Fruit fly (Drosophila melanogaster) whole organism, prepupa: ENCODE data around the gene CG4218.

ENCODE experiments used
- Blimp-1 ChIP-seq: fragments of 200-800 bp; sonication (Bioruptor generic); optimal IDR thresholded peaks from 3 replicates; lab custom pipeline; 2017; ENCODE audit warnings: missing biosample characterization, missing genetic modification characterization, mild to moderate bottlenecking, moderate library complexity, missing genetic modification reagents
- CG10631 ChIP-seq: fragments of 200-800 bp; sonication (Bioruptor generic); optimal IDR thresholded peaks from 2 replicates; lab custom pipeline; 2016; ENCODE audit warnings: missing biosample characterization, missing genetic modification characterization
- CG10669 ChIP-seq: fragments of 200-800 bp; sonication (Bioruptor generic); optimal IDR thresholded peaks from 3 replicates; lab custom pipeline; 2018; ENCODE audit warnings: missing biosample characterization, mild to moderate bottlenecking, missing genetic modification characterization, moderate library complexity
- CG11294 ChIP-seq: fragments of 200-800 bp; sonication (Bioruptor generic); IDR thresholded peaks from 2 replicates; pipeline ENCODE4 v1.3.6; 2022; ENCODE audit warnings: missing biosample characterization, missing genetic modification characterization
- CG11762 ChIP-seq: fragments of 200-800 bp; sonication (Bioruptor generic); optimal IDR thresholded peaks from 3 replicates; lab custom pipeline; 2016; ENCODE audit warnings: missing biosample characterization, missing genetic modification characterization; ENCODE audit not compliant: insufficient read depth
- CG11902 ChIP-seq: fragments of 200-800 bp; sonication (Bioruptor generic); optimal IDR thresholded peaks from 3 replicates; lab custom pipeline; 2016; ENCODE audit warnings: missing biosample characterization, missing genetic modification characterization
- CG15336 ChIP-seq: fragments of 200-800 bp; sonication (Bioruptor generic); IDR thresholded peaks from 2 replicates; pipeline ENCODE4 v1.3.6; 2022; ENCODE audit warnings: missing biosample characterization, missing genetic modification characterization
- CG1621 ChIP-seq: fragments of 200-800 bp; sonication (Bioruptor generic); optimal IDR thresholded peaks from 3 replicates; lab custom pipeline; 2018; ENCODE audit warnings: missing biosample characterization, mild to moderate bottlenecking, missing genetic modification characterization
- CG16779 ChIP-seq: fragments of 200-800 bp; sonication (Bioruptor generic); optimal IDR thresholded peaks from 3 replicates; lab custom pipeline; 2017; ENCODE audit warnings: missing biosample characterization, mild to moderate bottlenecking, missing genetic modification characterization
- CG32006 ChIP-seq: fragments of 200-800 bp; sonication (Bioruptor generic); optimal IDR thresholded peaks from 3 replicates; lab custom pipeline; 2017; ENCODE audit warnings: missing biosample characterization, mild to moderate bottlenecking, missing genetic modification characterization
- CG34406 ChIP-seq: fragments of 200-800 bp; sonication (Bioruptor generic); optimal IDR thresholded peaks from 3 replicates; lab custom pipeline; 2016; ENCODE audit warnings: missing biosample characterization, missing genetic modification characterization
- CG3919 ChIP-seq: fragments of 200-800 bp; sonication (Bioruptor generic); optimal IDR thresholded peaks from 3 replicates; lab custom pipeline; 2016; ENCODE audit warnings: missing biosample characterization, missing genetic modification characterization
- CG6276 ChIP-seq: fragments of 200-800 bp; sonication (Bioruptor generic); optimal IDR thresholded peaks from 2 replicates; lab custom pipeline; 2017; ENCODE audit warnings: missing biosample characterization, mild to moderate bottlenecking, missing genetic modification characterization
- CG6792 ChIP-seq: fragments of 200-800 bp; sonication (Bioruptor generic); optimal IDR thresholded peaks from 3 replicates; lab custom pipeline; 2016; ENCODE audit warnings: missing biosample characterization, missing genetic modification characterization
- CG6854 ChIP-seq: fragments of 200-800 bp; sonication (Bioruptor generic); optimal IDR thresholded peaks from 2 replicates; lab custom pipeline; 2017; ENCODE audit warnings: missing biosample characterization, mild to moderate bottlenecking, missing genetic modification characterization
- CG8119 ChIP-seq: fragments of 200-800 bp; sonication (Bioruptor generic); IDR thresholded peaks from 3 replicates; pipeline ENCODE4 v1.3.6; 2022; ENCODE audit warnings: missing biosample characterization, missing genetic modification characterization
- CG8319 ChIP-seq: fragments of 200-800 bp; sonication (Bioruptor generic); optimal IDR thresholded peaks from 3 replicates; lab custom pipeline; 2016; ENCODE audit warnings: missing biosample characterization, missing genetic modification characterization
- CG8632 ChIP-seq: fragments of 200-800 bp; sonication (Bioruptor generic); optimal IDR thresholded peaks from 3 replicates; lab custom pipeline; 2016; ENCODE audit warnings: missing biosample characterization, missing genetic modification characterization
- CG9139 ChIP-seq: fragments of 200-800 bp; sonication (Bioruptor generic); optimal IDR thresholded peaks from 3 replicates; lab custom pipeline; 2017; ENCODE audit warnings: missing biosample characterization, mild to moderate bottlenecking, missing genetic modification characterization
- Eip75B ChIP-seq: fragments of 200-800 bp; sonication (Bioruptor generic); optimal IDR thresholded peaks from 3 replicates; lab custom pipeline; 2016; ENCODE audit warnings: missing biosample characterization, missing genetic modification characterization
- Eip78C ChIP-seq: fragments of 200-800 bp; sonication (Bioruptor generic); peaks from one replicate; lab custom pipeline; 2016; ENCODE audit warnings: missing biosample characterization, missing genetic modification characterization
- Eip93F ChIP-seq: fragments of 200-800 bp; sonication (Bioruptor generic); optimal IDR thresholded peaks from 2 replicates; lab custom pipeline; 2016; ENCODE audit warnings: missing biosample characterization, mild to moderate bottlenecking, missing genetic modification characterization
- Ets21C ChIP-seq: fragments of 200-800 bp; sonication (Bioruptor generic); optimal IDR thresholded peaks from 3 replicates; lab custom pipeline; 2016; ENCODE audit warnings: missing biosample characterization, missing genetic modification characterization
- Ets96B ChIP-seq: fragments of 200-800 bp; optimal IDR thresholded peaks from 2 replicates; lab custom pipeline; 2019; ENCODE audit warnings: missing biosample characterization, mild to moderate bottlenecking, missing genetic modification characterization, moderate library complexity
- Gug ChIP-seq: fragments of 200-800 bp; sonication (Bioruptor generic); IDR thresholded peaks from 2 replicates; pipeline ENCODE4 v1.3.6; 2022; ENCODE audit warnings: missing biosample characterization, missing genetic modification characterization
- OdsH ChIP-seq: fragments of 200-800 bp; sonication (Bioruptor generic); optimal IDR thresholded peaks from 3 replicates; lab custom pipeline; 2016; ENCODE audit warnings: missing biosample characterization, missing genetic modification characterization
- Smox ChIP-seq: fragments of 200-800 bp; sonication (Bioruptor generic); optimal IDR thresholded peaks from 3 replicates; lab custom pipeline; 2016; ENCODE audit warnings: missing biosample characterization, missing genetic modification characterization
- Sox102F ChIP-seq: fragments of 200-800 bp; sonication (Bioruptor generic); optimal IDR thresholded peaks from 2 replicates; lab custom pipeline; 2016; ENCODE audit warnings: missing biosample characterization, mild to moderate bottlenecking, missing genetic modification characterization
- Sox14 ChIP-seq: fragments of 200-800 bp; sonication (Bioruptor generic); optimal IDR thresholded peaks from 3 replicates; lab custom pipeline; 2016; ENCODE audit warnings: missing biosample characterization, missing genetic modification characterization
- Sox15 ChIP-seq: fragments of 200-800 bp; sonication (Bioruptor generic); optimal IDR thresholded peaks from 3 replicates; lab custom pipeline; 2016; ENCODE audit warnings: missing biosample characterization, missing genetic modification characterization
- achi ChIP-seq: fragments of 200-800 bp; sonication (Bioruptor generic); optimal IDR thresholded peaks from 3 replicates; lab custom pipeline; 2016; ENCODE audit warnings: missing biosample characterization, missing genetic modification characterization
- acj6 ChIP-seq: fragments of 200-800 bp; sonication (Bioruptor generic); optimal IDR thresholded peaks from 3 replicates; lab custom pipeline; 2016; ENCODE audit warnings: missing biosample characterization, missing genetic modification characterization
- cyc ChIP-seq: fragments of 200-800 bp; sonication (Bioruptor generic); optimal IDR thresholded peaks from 3 replicates; lab custom pipeline; 2016; ENCODE audit warnings: missing biosample characterization, missing genetic modification characterization
- dac ChIP-seq: fragments of 200-800 bp; sonication (Bioruptor generic); optimal IDR thresholded peaks from 2 replicates; lab custom pipeline; 2017; ENCODE audit warnings: missing biosample characterization, mild to moderate bottlenecking, missing genetic modification characterization
- dsx ChIP-seq: fragments of 200-800 bp; optimal IDR thresholded peaks from 3 replicates; lab custom pipeline; 2019; ENCODE audit warnings: missing biosample characterization, mild to moderate bottlenecking, missing genetic modification characterization, moderate library complexity; ENCODE audit not compliant: poor library complexity, severe bottlenecking
- eg ChIP-seq: fragments of 200-800 bp; sonication (Bioruptor generic); IDR thresholded peaks from 3 replicates; pipeline ENCODE4 v1.3.6; 2022; ENCODE audit warnings: missing biosample characterization, missing genetic modification characterization
- fd59A ChIP-seq: fragments of 200-800 bp; sonication (Bioruptor generic); optimal IDR thresholded peaks from 2 replicates; lab custom pipeline; 2017; ENCODE audit warnings: missing biosample characterization, mild to moderate bottlenecking, missing genetic modification characterization, missing genetic modification reagents
- fd85E ChIP-seq: fragments of 200-800 bp; sonication (Bioruptor generic); optimal IDR thresholded peaks from 3 replicates; lab custom pipeline; 2016; ENCODE audit warnings: missing biosample characterization, missing genetic modification characterization
- fkh ChIP-seq: fragments of 200-800 bp; sonication (Bioruptor generic); optimal IDR thresholded peaks from 3 replicates; lab custom pipeline; 2017; ENCODE audit warnings: missing biosample characterization, mild to moderate bottlenecking, missing genetic modification characterization, moderate library complexity
- lz ChIP-seq: fragments of 200-800 bp; sonication (Bioruptor generic); optimal IDR thresholded peaks from 3 replicates; lab custom pipeline; 2016; ENCODE audit warnings: missing biosample characterization, missing genetic modification characterization
- net ChIP-seq: fragments of 200-800 bp; sonication (Bioruptor generic); optimal IDR thresholded peaks from 3 replicates; lab custom pipeline; 2016; ENCODE audit warnings: missing biosample characterization, missing genetic modification characterization
- pdm3 ChIP-seq: fragments of 200-800 bp; sonication (Bioruptor generic); optimal IDR thresholded peaks from 3 replicates; lab custom pipeline; 2016; ENCODE audit warnings: missing biosample characterization, missing genetic modification characterization
- salr ChIP-seq, 2 experiments: fragments of 200-800 bp; sonication (Bioruptor generic); optimal IDR thresholded peaks; 3 replicates each; lab custom pipeline; 2016 to 2018; ENCODE audit warnings: missing biosample characterization in 2 of 2, missing genetic modification characterization in 2 of 2, mild to moderate bottlenecking in 1 of 2
- ss ChIP-seq, 2 experiments: fragments of 200-800 bp; sonication (Bioruptor generic); optimal IDR thresholded peaks; 2 replicates in 1 of 2; 3 replicates in 1 of 2; lab custom pipeline; 2017 to 2018; ENCODE audit warnings: mild to moderate bottlenecking in 2 of 2, missing biosample characterization in 2 of 2, missing genetic modification characterization in 2 of 2, moderate library complexity in 1 of 2
- svp ChIP-seq: fragments of 200-800 bp; sonication (Bioruptor generic); peaks from one replicate; lab custom pipeline; 2016; ENCODE audit warnings: missing biosample characterization, missing genetic modification characterization
- topi ChIP-seq: fragments of 200-800 bp; sonication (Bioruptor generic); optimal IDR thresholded peaks from 3 replicates; lab custom pipeline; 2016; ENCODE audit warnings: missing biosample characterization, missing genetic modification characterization
- vri ChIP-seq: fragments of 200-800 bp; sonication (Bioruptor generic); optimal IDR thresholded peaks from 3 replicates; lab custom pipeline; 2016; ENCODE audit warnings: missing biosample characterization, mild to moderate bottlenecking, missing genetic modification characterization

Gene CG4218

DNA sequence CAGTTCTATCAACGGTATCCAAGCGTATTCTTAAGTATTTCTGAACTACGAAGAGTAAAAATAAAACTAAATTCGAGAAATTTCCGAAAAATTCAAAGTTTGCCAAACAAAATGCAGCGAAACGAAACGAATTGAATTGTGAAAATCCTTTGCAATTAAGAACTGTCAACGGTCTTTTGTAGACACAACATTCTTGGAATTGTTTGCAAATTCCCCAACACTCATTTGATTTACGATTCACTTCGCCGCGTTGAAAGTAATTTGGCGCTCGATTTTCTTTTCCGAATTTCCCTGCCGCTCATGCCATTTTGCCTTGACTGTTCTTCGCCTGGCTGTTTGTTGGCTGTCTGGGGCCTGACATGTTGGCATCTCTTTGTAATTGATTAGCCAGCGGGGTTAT lies 7.3 kb upstream of the CG4218 start:
- TF ChIP-seq salr (GFP tag; optimal IDR thresholded peaks at IDR 0.05; lab: Kevin White, UChicago) = peak in 1 of 2 experiments; percentile 67
- no peak for TF ChIP-seq Ets96B (tag; lab: Kevin White, UChicago)

DNA sequence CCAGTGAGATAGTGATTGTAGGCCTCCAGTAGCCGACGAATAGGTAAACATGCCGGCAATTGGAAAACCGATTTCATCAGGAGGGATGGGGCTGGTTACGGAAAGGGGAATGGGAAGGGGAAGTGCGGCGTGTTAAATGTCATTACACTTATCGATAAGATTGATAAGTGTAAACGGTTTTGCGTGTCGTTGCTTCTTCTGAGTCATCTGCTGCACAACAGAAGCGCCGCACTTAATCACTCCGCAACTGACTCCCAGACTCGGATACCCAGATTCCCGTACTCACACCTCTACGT lies 5.6 kb upstream of the CG4218 start:
- TF ChIP-seq CG6792 (GFP tag; lab: Kevin White, UChicago) (no peak), Eip78C (peak; percentile 10), CG34406 (GFP tag; lab: Kevin White, UChicago) (no peak), fkh (GFP tag; lab: Kevin White, UChicago) (peak; percentile 54), topi (no peak)

DNA sequence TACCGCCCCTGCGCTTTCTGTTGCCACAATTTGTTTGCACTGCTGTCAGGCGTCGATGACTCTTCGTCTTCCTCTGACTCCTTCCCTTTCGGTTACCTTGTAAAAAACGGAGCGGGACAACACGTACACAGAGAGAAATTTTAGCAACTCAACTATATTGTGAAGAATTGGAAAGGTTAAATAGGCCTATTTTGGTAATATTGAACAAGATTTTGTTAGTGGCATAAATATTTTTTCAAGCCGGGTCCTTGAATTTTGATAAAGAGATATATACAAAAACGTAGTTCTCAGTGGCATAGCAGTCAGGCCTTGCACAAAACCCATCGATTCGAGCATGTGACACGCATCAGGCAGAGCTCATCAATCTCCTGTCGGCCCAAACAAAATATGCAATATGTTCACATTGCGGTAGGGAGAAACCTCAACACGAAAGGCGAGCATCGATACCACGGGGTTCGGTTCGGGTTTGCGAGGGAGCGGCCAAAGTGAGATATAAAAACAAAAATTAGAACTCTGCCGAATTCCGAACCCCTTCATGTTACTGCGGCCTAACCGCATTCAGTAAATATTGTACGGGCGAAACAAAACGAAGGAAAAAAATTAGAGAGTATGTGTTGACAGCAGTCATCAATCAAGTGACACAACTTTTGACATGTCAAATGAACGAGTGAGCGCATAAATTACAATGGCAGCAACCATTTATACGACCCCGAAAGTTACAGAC lies 5.1 kb upstream of the CG4218 start:
- TF ChIP-seq eg = no peak
- peak; percentile 65 for TF ChIP-seq acj6 (GFP tag; lab: Kevin White, UChicago)
- TF ChIP-seq Gug = peak; percentile 48; the same call in 1 of the 2 replicates
- peak; percentile 85 for TF ChIP-seq Eip75B (GFP tag; lab: Kevin White, UChicago)
- peak; percentile 86 for TF ChIP-seq dsx (GFP tag; lab: Kevin White, UChicago)
- peak; percentile 76 for TF ChIP-seq CG9139 (GFP tag; lab: Kevin White, UChicago)
- peak; percentile 76 for TF ChIP-seq CG10631 (GFP tag; lab: Kevin White, UChicago)
- no peak for TF ChIP-seq CG8119 (GFP tag; lab: Robert Waterston, UW)
- TF ChIP-seq fd59A (GFP tag; lab: Kevin White, UChicago) = peak; percentile 67
- TF ChIP-seq dac = no peak
- TF ChIP-seq CG6276 (GFP tag; lab: Kevin White, UChicago) = peak; percentile 43
- TF ChIP-seq achi = peak; percentile 75
- peak; percentile 76 for TF ChIP-seq CG6854 (GFP tag; lab: Kevin White, UChicago)
- TF ChIP-seq Smox = peak; percentile 84
- TF ChIP-seq CG11294 (GFP tag; lab: Robert Waterston, UW) = no peak
- TF ChIP-seq CG32006 (GFP tag; lab: Kevin White, UChicago) = peak; percentile 37
- peak; percentile 12 for TF ChIP-seq fkh (GFP tag; lab: Kevin White, UChicago)
- peak; percentile 87 for TF ChIP-seq CG10669 (GFP tag; lab: Kevin White, UChicago)
- TF ChIP-seq ss (GFP tag; optimal IDR thresholded peaks at IDR 0.05; lab: Kevin White, UChicago) = peak; percentile 86 to 89
- peak; percentile 35 for TF ChIP-seq CG15336 (GFP tag; lab: Robert Waterston, UW)
- peak; percentile 89 for TF ChIP-seq CG3919 (GFP tag; lab: Kevin White, UChicago)
- TF ChIP-seq Sox102F (GFP tag; lab: Kevin White, UChicago) = peak; percentile 87
- peak; percentile 81 for TF ChIP-seq Ets21C (GFP tag; lab: Kevin White, UChicago)
- TF ChIP-seq Sox14 (GFP tag; lab: Kevin White, UChicago) = peak; percentile 81
- TF ChIP-seq CG8319 (GFP tag; lab: Kevin White, UChicago) = peak; percentile 84
- peak; percentile 45 for TF ChIP-seq fd85E (GFP tag; lab: Kevin White, UChicago)
- peak; percentile 53 for TF ChIP-seq net (GFP tag; lab: Kevin White, UChicago)
- peak; percentile 79 for TF ChIP-seq vri (GFP tag; lab: Kevin White, UChicago)
- TF ChIP-seq svp (GFP tag; lab: Kevin White, UChicago) = peak; percentile 96
- TF ChIP-seq cyc (GFP tag; lab: Kevin White, UChicago) = peak; percentile 90
- TF ChIP-seq pdm3 (GFP tag; lab: Kevin White, UChicago) = peak; percentile 66
- peak; percentile 78 for TF ChIP-seq CG34406 (GFP tag; lab: Kevin White, UChicago)
- TF ChIP-seq Blimp-1 (GFP tag; lab: Kevin White, UChicago) = peak; percentile 71
- peak; percentile 73 for TF ChIP-seq CG8632 (GFP tag; lab: Kevin White, UChicago)
- peak; percentile 81 for TF ChIP-seq CG6792 (GFP tag; lab: Kevin White, UChicago)
- peak; percentile 83 for TF ChIP-seq CG1621
- peak; percentile 79 for TF ChIP-seq CG11902
- TF ChIP-seq CG16779 (tag; lab: Kevin White, UChicago) = peak; percentile 64
- TF ChIP-seq Sox15 (GFP tag; lab: Kevin White, UChicago) = peak; percentile 73
- TF ChIP-seq lz (GFP tag; lab: Kevin White, UChicago) = peak; percentile 87
- peak; percentile 73 for TF ChIP-seq CG11762 (GFP tag; lab: Kevin White, UChicago)
- TF ChIP-seq OdsH = peak; percentile 85
- peak; percentile 79 for TF ChIP-seq Eip93F (GFP tag; lab: Kevin White, UChicago)
